Worm (Caenorhabditis elegans) whole organism, L3 larva: Measurements from ENCODE around the gene cox-11.

Experiments
- R02D3.7 ChIP-seq: fragments of 150-350 bp; optimal IDR thresholded peaks from 2 replicates; lab custom pipeline; 2014; ENCODE audit warnings: missing biosample characterization, missing genetic modification characterization
- aly-2 ChIP-seq: fragments of 150-350 bp; optimal IDR thresholded peaks from 2 replicates; lab custom pipeline; 2014; ENCODE audit warnings: missing biosample characterization, missing genetic modification characterization
- ama-1 ChIP-seq: fragments of 150-350 bp; optimal IDR thresholded peaks from 2 replicates; lab custom pipeline; 2018
- ceh-16 ChIP-seq: sonication (generic microtip); optimal IDR thresholded peaks from 2 replicates; lab custom pipeline; 2017; ENCODE audit warnings: missing biosample characterization, missing genetic modification characterization
- ceh-28 ChIP-seq: fragments of 150-350 bp; optimal IDR thresholded peaks from 2 replicates; lab custom pipeline; 2014; ENCODE audit warnings: missing biosample characterization, missing genetic modification reagents, missing genetic modification characterization
- ceh-82 ChIP-seq: fragments of 150-350 bp; optimal IDR thresholded peaks from 2 replicates; lab custom pipeline; 2014; ENCODE audit warnings: missing biosample characterization, missing genetic modification characterization
- ceh-9 ChIP-seq: sonication (generic microtip); optimal IDR thresholded peaks from 2 replicates; lab custom pipeline; 2018; ENCODE audit warnings: missing biosample characterization, missing genetic modification characterization
- daf-12 ChIP-seq: fragments of 150-350 bp; optimal IDR thresholded peaks from 2 replicates; lab custom pipeline; 2014; ENCODE audit warnings: missing biosample characterization, missing genetic modification reagents, missing genetic modification characterization
- egl-27 ChIP-seq: sonication (generic microtip); optimal IDR thresholded peaks from 4 replicates; lab custom pipeline; 2017; ENCODE audit warnings: missing biosample characterization, missing genetic modification reagents, missing genetic modification characterization
- egl-5 ChIP-seq: fragments of 150-350 bp; optimal IDR thresholded peaks from 2 replicates; lab custom pipeline; 2017; ENCODE audit warnings: missing biosample characterization, missing genetic modification reagents, missing genetic modification characterization, inconsistent platforms
- elt-1 ChIP-seq: fragments of 150-350 bp; optimal IDR thresholded peaks from 2 replicates; lab custom pipeline; 2014; ENCODE audit warnings: missing biosample characterization, missing genetic modification characterization
- elt-2 ChIP-seq: sonication (generic microtip); optimal IDR thresholded peaks from 2 replicates; lab custom pipeline; 2016; ENCODE audit warnings: missing genetic modification reagents, mild to moderate bottlenecking, missing genetic modification characterization, missing compliant biosample characterization
- elt-3 ChIP-seq, 3 experiments: fragments of 150-350 bp in 1 of 3; sonication (generic microtip) in 2 of 3; optimal IDR thresholded peaks; 2 replicates in 2 of 3; 4 replicates in 1 of 3; lab custom pipeline; 2014 to 2017; ENCODE audit warnings: missing biosample characterization in 3 of 3, missing genetic modification characterization in 3 of 3
- eor-1 ChIP-seq, 2 experiments: fragments of 150-350 bp; optimal IDR thresholded peaks; 2 replicates each; lab custom pipeline; 2014 to 2018; ENCODE audit warnings: missing biosample characterization in 2 of 2, missing genetic modification characterization in 2 of 2
- fkh-10 ChIP-seq: sonication (generic microtip); optimal IDR thresholded peaks from 2 replicates; lab custom pipeline; 2017; ENCODE audit warnings: missing biosample characterization, missing genetic modification reagents, missing genetic modification characterization
- fkh-2 ChIP-seq: fragments of 150-350 bp; optimal IDR thresholded peaks from 2 replicates; lab custom pipeline; 2014; ENCODE audit warnings: missing biosample characterization, missing genetic modification reagents, missing genetic modification characterization
- fos-1 ChIP-seq: fragments of 150-350 bp; optimal IDR thresholded peaks from 2 replicates; lab custom pipeline; 2014; ENCODE audit warnings: missing biosample characterization, missing genetic modification characterization
- hmg-11 ChIP-seq: sonication (generic microtip); optimal IDR thresholded peaks from 2 replicates; lab custom pipeline; 2016; ENCODE audit warnings: missing genetic modification characterization, missing compliant biosample characterization
- jun-1 ChIP-seq: fragments of 150-350 bp; optimal IDR thresholded peaks from 2 replicates; lab custom pipeline; 2014; ENCODE audit warnings: missing biosample characterization, missing genetic modification reagents, missing genetic modification characterization
- lin-15B ChIP-seq: fragments of 150-350 bp; optimal IDR thresholded peaks from 2 replicates; lab custom pipeline; 2014; ENCODE audit warnings: missing biosample characterization, missing genetic modification characterization
- lin-39 ChIP-seq: fragments of 150-350 bp; optimal IDR thresholded peaks from 2 replicates; lab custom pipeline; 2018; ENCODE audit warnings: missing biosample characterization, missing genetic modification reagents, missing genetic modification characterization
- lsy-12 ChIP-seq: sonication (generic microtip); optimal IDR thresholded peaks from 2 replicates; lab custom pipeline; 2016; ENCODE audit warnings: mild to moderate bottlenecking, missing genetic modification characterization, missing compliant biosample characterization
- mdl-1 ChIP-seq: fragments of 150-350 bp; optimal IDR thresholded peaks from 2 replicates; lab custom pipeline; 2014; ENCODE audit warnings: missing biosample characterization, missing genetic modification characterization
- mml-1 ChIP-seq: fragments of 150-350 bp; sonication (generic microtip); optimal IDR thresholded peaks from 3 replicates; lab custom pipeline; 2014; ENCODE audit warnings: missing biosample characterization, missing genetic modification characterization
- nfya-1 ChIP-seq: sonication (generic microtip); optimal IDR thresholded peaks from 2 replicates; lab custom pipeline; 2017; ENCODE audit warnings: missing genetic modification characterization, mild to moderate bottlenecking, missing compliant biosample characterization, antibody characterized with exemption, moderate library complexity; ENCODE audit not compliant: insufficient read depth
- nhr-11 ChIP-seq: fragments of 150-350 bp; optimal IDR thresholded peaks from 2 replicates; lab custom pipeline; 2014; ENCODE audit warnings: missing biosample characterization, missing genetic modification characterization
- nhr-23 ChIP-seq: fragments of 150-350 bp; optimal IDR thresholded peaks from 2 replicates; lab custom pipeline; 2014; ENCODE audit warnings: missing biosample characterization, missing genetic modification reagents, missing genetic modification characterization
- nhr-237 ChIP-seq: fragments of 150-350 bp; optimal IDR thresholded peaks from 2 replicates; lab custom pipeline; 2014; ENCODE audit warnings: missing biosample characterization, missing genetic modification characterization
- nhr-28 ChIP-seq: fragments of 150-350 bp; optimal IDR thresholded peaks from 2 replicates; lab custom pipeline; 2014; ENCODE audit warnings: missing biosample characterization, missing genetic modification characterization
- nhr-43 ChIP-seq: sonication (generic microtip); optimal IDR thresholded peaks from 2 replicates; lab custom pipeline; 2016; ENCODE audit warnings: mild to moderate bottlenecking, missing genetic modification characterization, missing compliant biosample characterization; ENCODE audit not compliant: poor library complexity, severe bottlenecking
- nhr-67 ChIP-seq: fragments of 150-350 bp; optimal IDR thresholded peaks from 2 replicates; lab custom pipeline; 2014; ENCODE audit warnings: missing biosample characterization, missing genetic modification characterization
- nhr-76 ChIP-seq: fragments of 150-350 bp; sonication (generic microtip); optimal IDR thresholded peaks from 5 replicates; lab custom pipeline; 2014; ENCODE audit warnings: missing biosample characterization, missing genetic modification characterization
- nhr-77 ChIP-seq: fragments of 150-350 bp; optimal IDR thresholded peaks from 2 replicates; lab custom pipeline; 2014; ENCODE audit warnings: missing biosample characterization, missing genetic modification characterization
- pha-4 ChIP-seq: fragments of 150-350 bp; optimal IDR thresholded peaks from 2 replicates; lab custom pipeline; 2014; ENCODE audit warnings: missing biosample characterization, missing genetic modification reagents, missing genetic modification characterization
- pqm-1 ChIP-seq: fragments of 150-350 bp; optimal IDR thresholded peaks from 2 replicates; lab custom pipeline; 2017; ENCODE audit warnings: missing biosample characterization, missing genetic modification characterization, inconsistent platforms
- sea-2 ChIP-seq: fragments of 150-350 bp; sonication (generic microtip); optimal IDR thresholded peaks from 4 replicates; lab custom pipeline; 2014; ENCODE audit warnings: missing biosample characterization, missing genetic modification reagents, missing genetic modification characterization
- skn-1 ChIP-seq: fragments of 150-350 bp; optimal IDR thresholded peaks from 2 replicates; lab custom pipeline; 2014; ENCODE audit warnings: missing biosample characterization, missing genetic modification characterization
- snpc-4 ChIP-seq: fragments of 150-350 bp; optimal IDR thresholded peaks from 2 replicates; lab custom pipeline; 2014; ENCODE audit warnings: missing biosample characterization, missing genetic modification characterization
- tbx-2 ChIP-seq: sonication (generic microtip); optimal IDR thresholded peaks from 2 replicates; lab custom pipeline; 2016; ENCODE audit warnings: mild to moderate bottlenecking, missing genetic modification characterization, missing compliant biosample characterization
- unc-39 ChIP-seq: sonication (generic microtip); optimal IDR thresholded peaks from 4 replicates; lab custom pipeline; 2017; ENCODE audit warnings: missing biosample characterization, missing genetic modification characterization
- unc-62 ChIP-seq: fragments of 150-350 bp; sonication (generic microtip); optimal IDR thresholded peaks from 4 replicates; lab custom pipeline; 2014; ENCODE audit warnings: missing biosample characterization, missing genetic modification reagents, missing genetic modification characterization
- ztf-11 ChIP-seq: fragments of 150-350 bp; optimal IDR thresholded peaks from 2 replicates; lab custom pipeline; 2014; ENCODE audit warnings: missing biosample characterization, missing genetic modification characterization
- ztf-4 ChIP-seq: fragments of 150-350 bp; optimal IDR thresholded peaks from 2 replicates; lab custom pipeline; 2014; ENCODE audit warnings: missing biosample characterization, missing genetic modification characterization

The cox-11 gene

ce11 chrIV:13244024-13244423, at the start of gene cox-11:
Gene cox-11, plus strand, starts transcription at chrIV:13244324.
- TF ChIP-seq egl-27 (tag; lab: Kevin White, UChicago), result no peak
- no peak for TF ChIP-seq pqm-1

- TF ChIP-seq eor-1 (tag; optimal IDR thresholded peaks at IDR 0.05; lab: Kevin White, UChicago) (no peak), elt-3 (tag; optimal IDR thresholded peaks at IDR 0.05; lab: Kevin White, UChicago) (no peak), lsy-12 (tag; lab: Kevin White, UChicago) (no peak), snpc-4 (tag; lab: Kevin White, UChicago) (no peak), egl-5 (tag; lab: Kevin White, UChicago) (no peak), aly-2 (tag; lab: Kevin White, UChicago) (no peak), daf-12 (tag; lab: Kevin White, UChicago) (no peak), lin-15B (tag; lab: Kevin White, UChicago) (no peak), ceh-16 (tag; lab: Kevin White, UChicago) (no peak), ztf-4 (tag; lab: Kevin White, UChicago) (no peak), elt-1 (no peak), mml-1 (tag; lab: Kevin White, UChicago) (no peak), ceh-82 (no peak), R02D3.7 (tag; lab: Kevin White, UChicago) (no peak), ama-1 (lab: Kevin White, UChicago) (no peak), nhr-28 (tag; lab: Kevin White, UChicago) (no peak), nhr-23 (tag; lab: Kevin White, UChicago) (no peak), mdl-1 (tag; lab: Kevin White, UChicago) (no peak)
These were observed 46.8 kb upstream of the cox-11 start, which contains the start of gene C48D1.1 for ce11 chrIV:13197282-13197681. Gene C48D1.1, minus strand, starts transcription at chrIV:13197382.

- TF ChIP-seq nhr-237 (tag; lab: Kevin White, UChicago) (no peak), hmg-11 (tag; lab: Kevin White, UChicago) (no peak), nhr-11 (no peak), skn-1 (tag; lab: Kevin White, UChicago) (no peak), pha-4 (tag; lab: Kevin White, UChicago) (no peak), daf-12 (tag; lab: Kevin White, UChicago) (no peak), ceh-82 (no peak), fos-1 (tag; lab: Kevin White, UChicago) (no peak), unc-62 (GFP tag; lab: Kevin White, UChicago) (no peak), ztf-4 (tag; lab: Kevin White, UChicago) (no peak), nhr-28 (tag; lab: Kevin White, UChicago) (no peak), ztf-11 (tag; lab: Kevin White, UChicago) (no peak), ceh-28 (tag; lab: Kevin White, UChicago) (no peak), ceh-9 (tag; lab: Kevin White, UChicago) (no peak), sea-2 (GFP tag; lab: Kevin White, UChicago) (no peak)
These were observed 40.1 kb upstream of the cox-11 start, which contains the start of gene ced-3 for ce11 chrIV:13204037-13204436. Gene ced-3, minus strand, starts transcription at chrIV:13204137.

ce11 chrIV:13205891-13206290, 38.2 kb upstream of the cox-11 start:
- no peak for TF ChIP-seq skn-1 (tag; lab: Kevin White, UChicago)
- TF ChIP-seq nhr-23 (tag; lab: Kevin White, UChicago), result no peak
- no peak for TF ChIP-seq elt-3 (tag; optimal IDR thresholded peaks at IDR 0.05; lab: Kevin White, UChicago)
- no peak for TF ChIP-seq nhr-28 (tag; lab: Kevin White, UChicago)
- TF ChIP-seq fos-1 (tag; lab: Kevin White, UChicago), result no peak
- TF ChIP-seq fkh-2 (tag; lab: Kevin White, UChicago), result no peak
- no peak for TF ChIP-seq unc-39 (tag; lab: Kevin White, UChicago)
- TF ChIP-seq jun-1 (tag; lab: Kevin White, UChicago), result no peak
- no peak for TF ChIP-seq daf-12 (tag; lab: Kevin White, UChicago)
- TF ChIP-seq egl-27 (tag; lab: Kevin White, UChicago), result no peak
- no peak for TF ChIP-seq tbx-2
- no peak for TF ChIP-seq nhr-67 (tag; lab: Kevin White, UChicago)
- TF ChIP-seq nhr-77 (tag; lab: Kevin White, UChicago), result no peak
- TF ChIP-seq mdl-1 (tag; lab: Kevin White, UChicago), result no peak
- TF ChIP-seq lin-39 (tag; lab: Kevin White, UChicago), result no peak
- TF ChIP-seq elt-2 (tag; lab: Kevin White, UChicago), result peak; percentile 34
- TF ChIP-seq pha-4 (tag; lab: Kevin White, UChicago), result no peak
- no peak for TF ChIP-seq fkh-10
- no peak for TF ChIP-seq ceh-28 (tag; lab: Kevin White, UChicago)
- no peak for TF ChIP-seq R02D3.7 (tag; lab: Kevin White, UChicago)
- TF ChIP-seq elt-1, result no peak
- no peak for TF ChIP-seq mml-1 (tag; lab: Kevin White, UChicago)
- TF ChIP-seq pqm-1, result peak; percentile 7
- TF ChIP-seq nhr-43 (tag; lab: Kevin White, UChicago), result no peak
- TF ChIP-seq lin-15B (tag; lab: Kevin White, UChicago), result peak; percentile 51
- TF ChIP-seq sea-2 (GFP tag; lab: Kevin White, UChicago), result no peak
- TF ChIP-seq nfya-1 (tag; lab: Kevin White, UChicago), result peak; percentile 49
- TF ChIP-seq ama-1 (lab: Kevin White, UChicago), result no peak
- TF ChIP-seq nhr-76 (tag; lab: Kevin White, UChicago), result no peak
- no peak for TF ChIP-seq lsy-12 (tag; lab: Kevin White, UChicago)
- no peak for TF ChIP-seq ceh-82
